Fruit fly (Drosophila melanogaster): Measurements from ENCODE around the gene CG4822.

Gene CG4822

DNA sequence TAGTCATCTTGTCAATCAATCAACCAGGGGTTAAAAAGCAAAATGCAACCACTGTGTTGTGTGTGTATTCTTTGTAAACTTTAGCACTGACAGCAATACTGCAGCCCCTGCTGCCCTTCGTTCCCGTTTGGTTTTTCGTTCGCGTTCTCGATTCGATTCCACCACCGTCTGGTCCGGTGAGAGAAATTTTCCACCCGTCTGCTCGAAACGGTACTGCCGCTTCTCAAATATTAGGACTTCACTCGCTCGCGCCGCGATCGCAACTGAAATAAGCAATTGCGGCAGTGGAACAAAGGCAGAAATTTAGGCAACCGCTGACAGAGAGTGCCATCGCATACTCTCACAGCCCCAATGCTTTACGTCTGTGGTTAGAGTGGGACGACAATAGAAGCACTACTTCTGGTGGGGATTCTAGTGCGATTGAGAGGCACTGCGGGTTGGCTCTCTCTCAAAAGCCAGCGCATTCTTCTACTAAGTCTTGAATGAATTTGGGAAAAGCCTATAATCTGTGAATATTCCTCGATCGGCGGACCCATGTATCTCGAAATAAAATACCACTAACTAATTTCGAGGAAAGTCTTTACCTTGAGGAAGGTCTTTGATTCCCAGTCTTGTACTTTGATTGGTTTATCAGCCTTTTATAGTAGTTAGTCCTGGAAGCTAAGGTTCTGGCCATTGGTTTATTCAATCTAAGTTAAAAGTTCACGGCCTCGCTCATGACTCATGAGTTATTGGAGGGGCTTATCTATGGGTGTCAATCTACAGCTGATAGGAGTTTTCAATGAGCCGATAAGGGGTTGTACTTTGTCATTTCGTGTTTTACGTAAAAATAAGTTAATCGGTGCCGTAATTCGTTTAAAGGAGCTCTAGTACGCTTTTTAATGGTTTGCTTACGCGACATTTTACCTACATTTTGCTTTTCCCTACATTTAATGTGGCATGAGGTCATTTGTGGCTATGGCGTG lies 7.7 kb upstream of the CG4822 start (continued):
- TF ChIP-seq CG12744 (GFP tag; optimal IDR thresholded peaks at IDR 0.05), result no peak
- TF ChIP-seq CrebB (tag; optimal IDR thresholded peaks at IDR 0.05), result peak; percentile 73
- peak; percentile 66 for TF ChIP-seq CG13296 (GFP tag; optimal IDR thresholded peaks at IDR 0.05)
- TF ChIP-seq kay (GFP tag; optimal IDR thresholded peaks at IDR 0.05), result peak; percentile 36
- TF ChIP-seq CG2712 (tag; optimal IDR thresholded peaks at IDR 0.05), result peak; percentile 40
- TF ChIP-seq chif (GFP tag; optimal IDR thresholded peaks at IDR 0.05), result no peak
- TF ChIP-seq Doc3 (GFP tag; IDR thresholded peaks at IDR 0.05; ENCODE audit: partially characterized antibody), result no peak
- TF ChIP-seq CG4404 (GFP tag; IDR thresholded peaks at IDR 0.05), result no peak
- TF ChIP-seq zf30C (GFP tag; optimal IDR thresholded peaks at IDR 0.05), result peak; percentile 1
- no peak for TF ChIP-seq ATbp (GFP tag; optimal IDR thresholded peaks at IDR 0.05)
- peak; percentile 44 for TF ChIP-seq shn (GFP tag; optimal IDR thresholded peaks at IDR 0.05)
- TF ChIP-seq CG16813 (GFP tag; IDR thresholded peaks at IDR 0.05; ENCODE audit: partially characterized antibody), result no peak
- no peak for TF ChIP-seq slp2 (GFP tag; optimal IDR thresholded peaks at IDR 0.05)
- TF ChIP-seq CG7786 (GFP tag; optimal IDR thresholded peaks at IDR 0.05), result no peak
- TF ChIP-seq Mad (GFP tag; optimal IDR thresholded peaks at IDR 0.05), result no peak
- peak; percentile 63 for TF ChIP-seq CG9437 (GFP tag; optimal IDR thresholded peaks at IDR 0.05)
- no peak for TF ChIP-seq ap (GFP tag; IDR thresholded peaks at IDR 0.05)
- peak; percentile 1 for TF ChIP-seq CG13424 (tag; optimal IDR thresholded peaks at IDR 0.05)
- TF ChIP-seq Gug (GFP tag; IDR thresholded peaks at IDR 0.05), result no peak; the same call in 3 of the 4 replicates
- no peak for TF ChIP-seq Dp (GFP tag; optimal IDR thresholded peaks at IDR 0.05)
- TF ChIP-seq CG31365 (tag; optimal IDR thresholded peaks at IDR 0.05), result peak; percentile 66
- no peak for TF ChIP-seq dysf (GFP tag; IDR thresholded peaks at IDR 0.05)
- TF ChIP-seq sr (GFP tag; IDR thresholded peaks at IDR 0.05), result peak; percentile 35; the same call in 1 of the 3 replicates
- TF ChIP-seq Fer3 (tag; optimal IDR thresholded peaks at IDR 0.05), result peak; percentile 34
- TF ChIP-seq run (tag; optimal IDR thresholded peaks at IDR 0.05), result peak; percentile 62
- TF ChIP-seq zfh1 (GFP tag; IDR thresholded peaks at IDR 0.05), result peak; percentile 60; the same call in 2 of the 3 replicates
- TF ChIP-seq CG17328 (GFP tag; IDR thresholded peaks at IDR 0.05), result peak; percentile 47; the same call in 1 of the 2 replicates
- no peak for TF ChIP-seq CG5953 (GFP tag; IDR thresholded peaks at IDR 0.05)
- no peak for TF ChIP-seq CG9797 (GFP tag; optimal IDR thresholded peaks at IDR 0.05)
- TF ChIP-seq CG12942 (GFP tag; optimal IDR thresholded peaks at IDR 0.05), result no peak
- TF ChIP-seq CG6683 (GFP tag; optimal IDR thresholded peaks at IDR 0.05), result no peak
- TF ChIP-seq phol (tag; optimal IDR thresholded peaks at IDR 0.05), result no peak
- no peak for TF ChIP-seq Lhr (GFP tag; optimal IDR thresholded peaks at IDR 0.05)
- TF ChIP-seq CG7271 (tag; optimal IDR thresholded peaks at IDR 0.05), result no peak
- no peak for TF ChIP-seq CG9876 (GFP tag; optimal IDR thresholded peaks at IDR 0.05)
- TF ChIP-seq CG8290 (GFP tag; optimal IDR thresholded peaks at IDR 0.05), result peak; percentile 41
- TF ChIP-seq CG8290 (tag; optimal IDR thresholded peaks at IDR 0.05), result peak; percentile 21 to 82
- no peak for TF ChIP-seq Xbp1 (GFP tag; optimal IDR thresholded peaks at IDR 0.05)
- TF ChIP-seq E2f1 (GFP tag; IDR thresholded peaks at IDR 0.05), result no peak; the same call in 1 of the 2 replicates
- no peak for TF ChIP-seq CG1792 (GFP tag; optimal IDR thresholded peaks at IDR 0.05)
- no peak for TF ChIP-seq pho (GFP tag; optimal IDR thresholded peaks at IDR 0.05)
- 0 out of 3 replicates have a peak, but pooled peaks have one; percentile 23 for TF ChIP-seq C15 (GFP tag; IDR thresholded peaks at IDR 0.05)
- TF ChIP-seq CG14710 (tag; optimal IDR thresholded peaks at IDR 0.05), result peak; percentile 4
- peak; percentile 31; the same call in 2 of the 3 replicates for TF ChIP-seq gce (GFP tag; IDR thresholded peaks at IDR 0.05)
- peak; percentile 60 for TF ChIP-seq CG15601 (tag; optimal IDR thresholded peaks at IDR 0.05)
- no peak for TF ChIP-seq CG11560 (tag; IDR thresholded peaks at IDR 0.05)
- no peak for TF ChIP-seq sima (GFP tag; optimal IDR thresholded peaks at IDR 0.05)
- peak; percentile 69; the same call in 2 of the 3 replicates for TF ChIP-seq Opbp (GFP tag; IDR thresholded peaks at IDR 0.05; ENCODE audit: partially characterized antibody)
- TF ChIP-seq CG7928 (GFP tag; optimal IDR thresholded peaks at IDR 0.05), result no peak

Measured in whole organism, embryonic.